Fruit fly (Drosophila melanogaster) S2 (cell line): ENCODE measurements around the gene CG15725.

Experiments
- CG8478 ChIP-seq: fragments of >200 bp; optimal IDR thresholded peaks from 2 replicates; lab custom pipeline; 2018
- CTCF ChIP-seq, 2 experiments: fragments of >200 bp; optimal IDR thresholded peaks; 2 replicates each; lab custom pipeline; 2018

CG15725 gene

dm6 chrX:12668723-12669122, 36.9 kb upstream of the CG15725 start:
- no peak for TF ChIP-seq CG8478 (lab: Kevin White, UChicago)
- TF ChIP-seq CTCF (optimal IDR thresholded peaks at IDR 0.05; lab: Kevin White, UChicago), result no peak

DNA sequence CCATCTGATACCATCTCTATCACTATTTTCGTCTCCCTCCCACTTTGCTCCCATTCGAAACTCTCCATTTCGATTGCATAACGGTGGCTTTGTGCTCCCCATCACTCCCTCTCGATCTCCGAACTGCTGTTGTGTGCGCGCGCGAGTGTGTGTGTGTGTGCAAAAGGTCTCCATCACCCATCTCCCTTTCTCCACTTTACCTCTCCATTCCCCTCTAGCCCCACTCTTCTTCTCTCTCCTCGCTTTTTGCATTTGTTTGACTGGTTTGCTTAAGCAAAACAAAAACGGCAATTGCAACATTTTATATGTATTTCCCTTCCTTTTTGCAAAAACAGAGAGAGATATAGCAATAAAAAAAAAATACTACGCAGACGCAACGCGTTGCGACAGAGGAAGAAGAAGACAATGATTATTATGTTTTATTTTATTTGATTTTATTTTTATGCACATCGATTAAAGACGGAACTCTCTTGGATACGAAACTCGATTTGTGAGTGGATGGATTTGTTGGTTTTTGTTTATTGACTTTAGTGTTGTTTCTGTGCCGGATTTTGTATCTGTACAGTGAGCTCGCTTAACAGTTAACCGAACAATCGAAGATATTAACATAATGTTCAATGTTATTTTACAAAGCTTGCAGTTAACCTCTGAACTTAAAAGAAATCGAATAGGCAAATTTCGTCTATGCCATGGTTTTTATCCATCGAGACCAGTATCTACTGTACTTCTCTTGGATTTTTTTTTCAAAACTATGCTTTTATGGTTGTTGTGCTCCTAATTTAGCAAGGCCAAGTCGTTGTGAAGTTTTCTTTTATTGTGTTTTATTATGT, 35.8 kb upstream of the CG15725 start:
- TF ChIP-seq CG8478 (lab: Kevin White, UChicago), result no peak
- no peak for TF ChIP-seq CTCF (optimal IDR thresholded peaks at IDR 0.05; lab: Kevin White, UChicago)

DNA sequence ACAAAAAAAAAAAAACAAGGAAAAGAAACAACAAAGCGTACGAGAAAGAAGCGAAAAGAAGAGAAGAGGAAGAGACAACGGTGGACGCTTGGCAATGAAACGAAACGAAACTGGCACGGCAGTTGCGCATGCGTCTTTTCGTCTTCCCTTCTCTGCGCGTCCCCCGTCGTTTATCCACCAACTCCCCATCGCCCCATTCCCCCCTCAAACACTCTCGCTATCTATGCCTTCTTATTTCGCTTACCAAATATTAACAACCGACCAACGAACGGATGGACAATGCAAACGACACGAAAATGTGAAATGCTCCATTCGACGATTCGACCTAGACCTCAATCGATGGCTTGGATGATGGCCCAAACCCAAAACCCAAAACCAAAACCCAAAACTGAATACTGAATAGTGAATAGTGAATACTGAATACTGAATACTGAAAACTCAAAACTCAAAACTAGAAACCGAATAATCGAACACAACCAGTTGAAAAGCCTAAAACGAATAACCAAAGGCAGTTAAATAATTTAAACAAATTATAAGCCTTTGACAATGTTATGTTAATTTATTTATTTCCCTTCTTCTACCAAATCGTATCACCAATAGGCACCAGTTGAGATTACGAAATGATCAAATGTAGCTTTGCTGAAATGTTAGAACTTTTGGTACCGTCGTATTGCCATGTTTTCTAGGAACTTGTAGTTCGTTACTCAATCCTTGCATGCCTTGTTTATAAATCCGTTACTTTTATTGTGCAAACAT, 34.9 kb upstream of the CG15725 start:
- no peak for TF ChIP-seq CG8478 (lab: Kevin White, UChicago)
- no peak for TF ChIP-seq CTCF (optimal IDR thresholded peaks at IDR 0.05; lab: Kevin White, UChicago)

dm6 chrX:12672317-12673172, 33.1 kb upstream of the CG15725 start:
- no peak for TF ChIP-seq CG8478 (lab: Kevin White, UChicago)
- TF ChIP-seq CTCF (optimal IDR thresholded peaks at IDR 0.05; lab: Kevin White, UChicago), result no peak

DNA sequence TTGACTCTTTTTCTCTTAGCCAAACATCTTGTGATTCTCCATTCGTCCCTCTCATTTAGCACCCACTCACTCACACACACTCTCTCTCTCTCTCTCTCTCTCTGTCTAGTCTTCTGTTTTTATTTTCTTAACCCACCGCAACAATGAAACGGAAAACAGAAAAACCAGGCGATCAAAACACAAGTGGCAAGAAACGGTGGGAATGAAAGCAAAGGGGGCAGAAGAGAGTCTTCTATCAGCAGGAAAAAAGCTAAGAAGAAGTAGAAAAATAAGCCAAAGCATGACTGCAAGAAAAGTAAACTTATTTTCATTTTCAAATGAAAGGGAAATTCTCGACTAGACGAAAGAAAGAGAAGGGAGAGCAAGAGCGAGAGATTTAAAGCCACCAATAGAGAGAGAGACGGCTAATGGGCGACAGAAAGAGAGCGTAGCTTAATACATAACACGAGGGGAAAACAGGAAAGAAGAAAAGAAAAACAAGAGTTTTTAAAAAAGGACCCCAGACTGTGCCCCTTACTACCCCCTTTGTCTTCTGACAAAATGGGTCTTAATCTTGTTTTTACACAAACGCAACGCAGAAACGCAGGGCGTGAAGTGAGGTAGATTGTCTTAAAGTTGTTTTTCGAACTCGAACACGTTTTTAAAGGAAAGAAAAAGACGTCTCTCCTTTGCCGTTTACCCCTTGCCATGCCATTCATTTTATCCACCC, 31.7 kb upstream of the CG15725 start:
- TF ChIP-seq CG8478 (lab: Kevin White, UChicago) (no peak), CTCF (optimal IDR thresholded peaks at IDR 0.05; lab: Kevin White, UChicago) (no peak)

- no peak for TF ChIP-seq CG8478 (lab: Kevin White, UChicago)
- no peak for TF ChIP-seq CTCF (optimal IDR thresholded peaks at IDR 0.05; lab: Kevin White, UChicago)
Observed at dm6 chrX:12675284-12675683, 30.4 kb upstream of the CG15725 start.

DNA sequence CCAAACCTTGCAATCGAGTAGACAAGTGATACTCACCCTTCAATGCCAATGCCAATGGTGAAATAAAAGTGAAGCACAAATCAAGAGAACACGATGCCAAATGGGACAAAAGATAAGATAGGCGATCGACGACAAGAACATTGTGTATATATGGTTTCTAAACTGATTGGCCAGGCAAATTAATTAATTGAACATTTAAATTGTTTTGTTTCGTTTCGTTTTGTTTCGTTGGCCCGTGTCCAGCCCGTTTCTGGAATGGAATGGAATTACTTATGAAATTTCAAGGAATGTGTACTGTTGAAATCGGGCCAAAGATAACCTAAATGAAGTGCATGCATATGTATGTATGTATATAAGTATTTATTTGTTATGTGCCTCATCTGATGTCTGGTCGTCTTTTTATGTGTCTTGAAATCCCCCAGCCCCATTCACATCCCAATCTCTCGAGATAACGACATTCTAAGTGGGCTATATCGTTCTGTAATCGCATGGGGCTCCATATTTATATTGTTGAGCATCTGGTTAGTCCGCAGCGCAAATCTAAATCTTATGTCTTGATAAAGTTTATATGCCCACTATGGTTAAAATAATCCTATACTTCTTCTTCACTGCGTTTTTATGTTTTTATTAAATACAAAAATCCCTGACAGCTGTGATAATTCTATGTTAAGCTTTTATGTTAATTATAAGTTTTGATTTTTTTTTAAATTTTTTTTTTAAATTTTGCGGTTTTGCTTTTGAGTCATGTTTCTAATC, 29.7 kb upstream of the CG15725 start:
- TF ChIP-seq CTCF (optimal IDR thresholded peaks at IDR 0.05; lab: Kevin White, UChicago) (no peak), CG8478 (lab: Kevin White, UChicago) (no peak)

DNA sequence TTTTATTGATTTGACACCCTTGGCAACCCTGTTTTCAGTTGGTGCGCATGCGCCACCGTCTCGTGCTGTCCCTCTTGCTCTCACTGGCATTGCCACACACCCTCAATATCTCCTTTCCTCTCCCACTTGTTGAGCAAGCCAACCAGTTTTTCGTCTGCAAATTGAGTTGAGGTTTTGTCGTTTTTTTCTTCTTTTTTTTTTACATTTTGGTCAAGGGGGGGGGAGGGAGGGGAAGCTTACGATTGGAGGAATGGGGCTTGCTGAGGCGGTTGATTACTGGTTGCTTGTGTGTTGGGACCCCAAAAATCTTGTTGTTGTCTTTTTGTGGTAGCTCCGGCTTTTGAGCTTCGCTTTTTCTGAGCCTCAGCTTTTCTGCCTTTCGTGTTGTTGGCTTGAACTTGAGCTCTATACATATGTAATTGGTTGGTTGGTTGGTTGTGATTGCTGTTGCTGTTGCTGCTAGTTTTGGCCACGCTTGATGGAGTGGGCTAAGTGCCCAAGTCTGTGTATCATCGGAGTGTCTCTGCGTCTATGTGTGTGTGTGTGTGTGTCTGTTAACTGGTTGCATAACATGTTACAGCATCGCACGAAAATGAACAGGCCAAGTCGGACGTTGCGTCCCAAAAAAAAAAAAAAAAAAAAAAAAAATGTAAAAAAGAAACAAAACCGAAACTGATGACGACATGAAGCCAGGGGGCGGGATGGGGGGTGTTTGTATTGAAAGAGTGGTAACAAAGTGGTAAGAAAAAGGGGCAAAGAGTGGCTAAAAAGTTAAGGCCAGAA, 28.9 kb upstream of the CG15725 start:
- TF ChIP-seq CG8478 (lab: Kevin White, UChicago) (no peak), CTCF (optimal IDR thresholded peaks at IDR 0.05; lab: Kevin White, UChicago) (no peak)

dm6 chrX:12682403-12682958, 23.2 kb upstream of the CG15725 start:
- TF ChIP-seq CG8478 (lab: Kevin White, UChicago) (no peak), CTCF (optimal IDR thresholded peaks at IDR 0.05; lab: Kevin White, UChicago) (no peak)

DNA sequence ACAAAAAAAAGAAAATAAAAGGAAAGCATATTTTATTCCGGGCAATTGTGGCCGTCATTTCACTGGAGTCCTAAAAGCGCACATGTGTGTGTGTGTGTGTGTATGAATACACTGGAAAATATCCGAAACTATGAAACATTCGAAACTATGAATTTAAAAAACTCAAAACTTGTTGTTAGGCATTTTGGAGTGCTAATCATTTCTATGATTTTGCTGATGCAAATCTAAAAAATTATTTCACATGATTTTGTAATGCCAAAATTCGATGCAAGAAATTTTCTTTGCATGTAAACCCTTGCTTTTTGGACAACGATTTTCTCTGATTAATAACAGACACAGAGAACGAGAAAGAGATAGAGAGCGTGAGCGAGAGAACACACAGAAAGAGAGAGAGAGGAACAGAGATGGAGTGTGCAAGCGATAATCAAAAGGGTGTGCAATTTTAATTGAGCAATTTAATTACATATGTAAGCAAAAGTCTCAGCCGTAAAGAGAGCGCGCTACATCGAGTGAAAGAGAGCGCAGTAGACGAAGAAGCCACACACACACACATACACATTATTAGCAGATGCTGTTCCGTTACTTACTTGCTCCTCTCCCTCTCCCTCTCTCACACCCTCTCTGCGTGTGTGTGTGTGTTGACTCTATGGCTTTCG, 6.4 kb upstream of the CG15725 start:
- no peak for TF ChIP-seq CG8478 (lab: Kevin White, UChicago)
- no peak for TF ChIP-seq CTCF (optimal IDR thresholded peaks at IDR 0.05; lab: Kevin White, UChicago)

DNA sequence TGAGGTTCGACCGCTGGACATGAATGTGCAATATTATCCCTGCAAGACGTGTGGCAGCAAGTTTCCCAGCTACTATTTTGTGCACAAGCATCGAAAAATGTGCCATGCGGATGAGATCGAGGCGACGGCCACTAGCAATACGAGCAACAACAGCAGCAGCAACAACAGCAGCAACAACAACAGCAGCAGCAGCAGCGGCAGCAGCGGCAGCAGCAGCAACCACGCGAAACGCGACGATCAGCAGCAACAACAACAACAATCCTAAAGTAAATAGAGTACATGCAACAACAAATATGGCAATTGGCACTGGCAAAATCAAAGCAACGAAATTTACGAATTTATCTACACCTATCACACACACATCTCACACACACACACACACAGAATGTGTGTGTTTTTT, 2.7 kb downstream of the CG15725 start:
- TF ChIP-seq CG8478 (lab: Kevin White, UChicago) (no peak), CTCF (optimal IDR thresholded peaks at IDR 0.05; lab: Kevin White, UChicago) (no peak)

DNA sequence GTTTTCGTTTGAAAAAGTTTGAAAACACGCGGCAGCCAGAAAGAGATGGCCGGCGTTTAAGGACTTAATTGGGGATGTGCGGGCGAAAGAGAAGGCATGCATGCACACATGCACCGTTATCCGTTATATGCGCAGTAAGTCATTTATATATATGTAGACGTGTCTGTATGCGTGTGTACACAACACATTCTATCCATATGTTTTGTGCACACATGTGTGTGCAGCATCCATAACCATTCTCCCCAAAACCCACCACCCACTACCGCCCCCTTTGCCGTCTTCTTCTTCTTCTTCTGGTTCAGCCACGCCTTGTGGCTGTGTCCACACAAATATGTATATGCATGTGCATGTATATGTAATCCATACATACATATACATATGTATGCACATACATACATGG, 13.0 kb downstream of the CG15725 start:
- no peak for TF ChIP-seq CG8478 (lab: Kevin White, UChicago)
- no peak for TF ChIP-seq CTCF (optimal IDR thresholded peaks at IDR 0.05; lab: Kevin White, UChicago)
